Fruit fly (Drosophila melanogaster): ENCODE results near the gene CG32486.

dm6 chr3L:3080084-3080994, 9.7 kb upstream of the CG32486 start:
- TF ChIP-seq CTCF (optimal IDR thresholded peaks at IDR 0.05) = no peak
- no peak for TF ChIP-seq CG8478 (optimal IDR thresholded peaks at IDR 0.05)
